Worm (Caenorhabditis elegans) whole organism, mixed stage, embryonic: ENCODE measurements around the gene slc-25A29.

Source experiments
- M03D4.4 ChIP-seq: sonication (generic microtip); optimal IDR thresholded peaks from 2 replicates; lab custom pipeline; 2017; ENCODE audit warnings: mild to moderate bottlenecking, missing genetic modification characterization, missing compliant biosample characterization
- bed-3 ChIP-seq: fragments of 200-800 bp; sonication (Bioruptor generic); optimal IDR thresholded peaks from 3 replicates; lab custom pipeline; 2018; ENCODE audit warnings: mild to moderate bottlenecking, missing genetic modification characterization, moderate library complexity, missing compliant biosample characterization
- ceh-39 ChIP-seq: fragments of 150-350 bp; optimal IDR thresholded peaks from 2 replicates; lab custom pipeline; 2014; ENCODE audit warnings: missing biosample characterization, missing genetic modification characterization
- ceh-83 ChIP-seq: fragments of 200-800 bp; sonication (Bioruptor generic); optimal IDR thresholded peaks from 2 replicates; lab custom pipeline; 2018; ENCODE audit warnings: mild to moderate bottlenecking, missing genetic modification characterization, missing compliant biosample characterization
- ces-1 ChIP-seq: fragments of 150-350 bp; optimal IDR thresholded peaks from 2 replicates; lab custom pipeline; 2014; ENCODE audit warnings: missing biosample characterization, missing genetic modification reagents, missing genetic modification characterization
- cnd-1 ChIP-seq: fragments of 200-800 bp; sonication (Bioruptor generic); optimal IDR thresholded peaks from 2 replicates; lab custom pipeline; 2018; ENCODE audit warnings: mild to moderate bottlenecking, missing genetic modification characterization, missing compliant biosample characterization
- drap-1 ChIP-seq: fragments of 200-800 bp; sonication (Bioruptor generic); optimal IDR thresholded peaks from 3 replicates; lab custom pipeline; 2018; ENCODE audit warnings: mild to moderate bottlenecking, missing genetic modification characterization, missing compliant biosample characterization
- elt-1 ChIP-seq: sonication (generic microtip); optimal IDR thresholded peaks from 2 replicates; lab custom pipeline; 2017; ENCODE audit warnings: missing genetic modification characterization, mild to moderate bottlenecking, missing compliant biosample characterization, antibody characterized with exemption, moderate library complexity, borderline replicate concordance; ENCODE audit not compliant: insufficient read depth
- elt-3 ChIP-seq: fragments of 150-350 bp; optimal IDR thresholded peaks from 2 replicates; lab custom pipeline; 2014; ENCODE audit warnings: missing biosample characterization, missing genetic modification characterization
- flh-1 ChIP-seq: fragments of 200-800 bp; sonication (Bioruptor generic); optimal IDR thresholded peaks from 2 replicates; lab custom pipeline; 2018; ENCODE audit warnings: mild to moderate bottlenecking, missing genetic modification characterization, moderate library complexity, missing compliant biosample characterization
- hlh-1 ChIP-seq: fragments of 150-350 bp; optimal IDR thresholded peaks from 2 replicates; lab custom pipeline; 2014; ENCODE audit warnings: missing biosample characterization, missing genetic modification reagents, missing genetic modification characterization
- lin-32 ChIP-seq: fragments of 200-800 bp; sonication (Bioruptor generic); optimal IDR thresholded peaks from 2 replicates; lab custom pipeline; 2018; ENCODE audit warnings: mild to moderate bottlenecking, missing genetic modification characterization, missing compliant biosample characterization
- lsy-2 ChIP-seq: fragments of 150-350 bp; optimal IDR thresholded peaks from 2 replicates; lab custom pipeline; 2014; ENCODE audit warnings: missing biosample characterization, missing genetic modification characterization
- mab-5 ChIP-seq: fragments of 150-350 bp; optimal IDR thresholded peaks from 2 replicates; lab custom pipeline; 2014; ENCODE audit warnings: missing biosample characterization, missing genetic modification characterization
- mep-1 ChIP-seq: fragments of 150-350 bp; optimal IDR thresholded peaks from 2 replicates; lab custom pipeline; 2017; ENCODE audit warnings: missing biosample characterization, missing genetic modification reagents, missing genetic modification characterization, inconsistent platforms
- mls-2 ChIP-seq: sonication (generic microtip); optimal IDR thresholded peaks from 2 replicates; lab custom pipeline; 2016; ENCODE audit warnings: mild to moderate bottlenecking, missing genetic modification characterization, moderate library complexity, missing compliant biosample characterization
- nhr-12 ChIP-seq: fragments of 150-350 bp; optimal IDR thresholded peaks from 2 replicates; lab custom pipeline; 2014; ENCODE audit warnings: missing biosample characterization, missing genetic modification characterization
- nhr-237 ChIP-seq: fragments of 150-350 bp; optimal IDR thresholded peaks from 2 replicates; lab custom pipeline; 2014; ENCODE audit warnings: missing biosample characterization, missing genetic modification characterization
- nhr-28 ChIP-seq: fragments of 150-350 bp; optimal IDR thresholded peaks from 2 replicates; lab custom pipeline; 2014; ENCODE audit warnings: missing biosample characterization, missing genetic modification characterization
- nhr-76 ChIP-seq: sonication (generic microtip); optimal IDR thresholded peaks from 2 replicates; lab custom pipeline; 2017; ENCODE audit warnings: missing biosample characterization, missing genetic modification characterization
- pha-4 ChIP-seq: fragments of 150-350 bp; optimal IDR thresholded peaks from 2 replicates; lab custom pipeline; 2018; ENCODE audit warnings: missing biosample characterization, missing genetic modification reagents, missing genetic modification characterization
- sem-2 ChIP-seq: fragments of 200-800 bp; sonication (Bioruptor generic); optimal IDR thresholded peaks from 2 replicates; lab custom pipeline; 2018; ENCODE audit warnings: mild to moderate bottlenecking, missing genetic modification characterization, missing compliant biosample characterization
- sptf-1 ChIP-seq: sonication (generic microtip); optimal IDR thresholded peaks from 2 replicates; lab custom pipeline; 2017; ENCODE audit warnings: mild to moderate bottlenecking, missing genetic modification characterization, moderate library complexity, missing compliant biosample characterization
- tbx-8 ChIP-seq: fragments of 200-800 bp; sonication (Bioruptor generic); optimal IDR thresholded peaks from 2 replicates; lab custom pipeline; 2018; ENCODE audit warnings: mild to moderate bottlenecking, missing genetic modification characterization, moderate library complexity, missing compliant biosample characterization
- unc-120 ChIP-seq: sonication (generic microtip); optimal IDR thresholded peaks from 2 replicates; lab custom pipeline; 2017; ENCODE audit warnings: missing genetic modification characterization, missing compliant biosample characterization; ENCODE audit not compliant: poor library complexity, severe bottlenecking
- unc-39 ChIP-seq: fragments of 150-350 bp; optimal IDR thresholded peaks from 2 replicates; lab custom pipeline; 2014; ENCODE audit warnings: missing biosample characterization, missing genetic modification characterization
- ztf-11 ChIP-seq: fragments of 150-350 bp; optimal IDR thresholded peaks from 2 replicates; lab custom pipeline; 2014; ENCODE audit warnings: missing biosample characterization, missing genetic modification characterization

Gene slc-25A29

ce11 chrV:14640071-14640470 is 17.9 kb downstream of the slc-25A29 start, which contains the start of gene F43D2.7:
F43D2.7 (minus strand) TSS chrV:14640171.
- TF ChIP-seq M03D4.4 (tag; lab: Kevin White, UChicago) (no peak), lin-32 (no peak), nhr-12 (tag; lab: Kevin White, UChicago) (no peak), flh-1 (GFP tag; lab: Kevin White, UChicago) (no peak), mep-1 (tag; lab: Kevin White, UChicago) (no peak), ztf-11 (tag; lab: Kevin White, UChicago) (no peak), nhr-76 (tag; lab: Kevin White, UChicago) (no peak), unc-120 (no peak), ceh-83 (GFP tag; lab: Kevin White, UChicago) (no peak), mls-2 (tag; lab: Kevin White, UChicago) (no peak), unc-39 (tag; lab: Kevin White, UChicago) (no peak), ces-1 (GFP tag; lab: Kevin White, UChicago) (no peak), sptf-1 (tag; lab: Kevin White, UChicago) (no peak), pha-4 (tag; lab: Kevin White, UChicago) (no peak), nhr-237 (tag; lab: Kevin White, UChicago) (no peak), elt-1 (tag; lab: Kevin White, UChicago) (no peak), ceh-39 (tag; lab: Kevin White, UChicago) (no peak), elt-3 (tag; lab: Kevin White, UChicago) (no peak), lsy-2 (tag; lab: Kevin White, UChicago) (no peak)

DNA sequence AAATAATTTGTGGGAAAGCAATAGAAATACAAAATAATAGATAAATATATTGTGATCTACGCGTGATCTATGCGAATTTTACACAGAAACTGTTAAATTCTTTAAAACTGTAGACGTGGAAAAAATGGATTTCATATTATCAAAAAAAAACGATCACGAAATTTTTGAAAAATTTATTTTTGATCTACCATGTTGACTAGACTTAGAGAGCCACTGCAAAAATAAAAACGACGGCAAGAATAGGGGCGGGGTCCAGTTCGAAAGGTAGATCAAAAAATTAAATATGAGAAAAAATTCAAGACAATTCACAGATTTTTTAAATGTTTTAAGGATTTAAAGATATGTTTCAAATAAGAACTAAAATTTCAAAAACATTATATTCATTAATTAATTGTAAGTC is 19.9 kb downstream of the slc-25A29 start:
- no peak for TF ChIP-seq hlh-1 (tag; lab: Kevin White, UChicago)
- TF ChIP-seq ceh-83 (GFP tag; lab: Kevin White, UChicago), result no peak
- TF ChIP-seq mls-2 (tag; lab: Kevin White, UChicago), result no peak
- TF ChIP-seq bed-3 (GFP tag; lab: Kevin White, UChicago), result no peak
- no peak for TF ChIP-seq nhr-76 (tag; lab: Kevin White, UChicago)
- no peak for TF ChIP-seq pha-4 (tag; lab: Kevin White, UChicago)
- no peak for TF ChIP-seq ztf-11 (tag; lab: Kevin White, UChicago)
- no peak for TF ChIP-seq drap-1

ce11 chrV:14635119-14635518 is 22.9 kb downstream of the slc-25A29 start, which contains the start of gene F43D2.6:
F43D2.6 (minus strand) TSS chrV:14635180.
- TF ChIP-seq elt-3 (tag; lab: Kevin White, UChicago) (no peak), ceh-39 (tag; lab: Kevin White, UChicago) (no peak), sem-2 (GFP tag; lab: Kevin White, UChicago) (no peak), hlh-1 (tag; lab: Kevin White, UChicago) (no peak), lin-32 (no peak), cnd-1 (tag; lab: Kevin White, UChicago) (no peak), mab-5 (tag; lab: Kevin White, UChicago) (no peak), drap-1 (no peak), ces-1 (GFP tag; lab: Kevin White, UChicago) (no peak), ceh-83 (GFP tag; lab: Kevin White, UChicago) (no peak), mls-2 (tag; lab: Kevin White, UChicago) (no peak), tbx-8 (GFP tag; lab: Kevin White, UChicago) (no peak), mep-1 (tag; lab: Kevin White, UChicago) (no peak)

- TF ChIP-seq ztf-11 (tag; lab: Kevin White, UChicago) (no peak), ces-1 (GFP tag; lab: Kevin White, UChicago) (no peak), nhr-237 (tag; lab: Kevin White, UChicago) (no peak), sptf-1 (tag; lab: Kevin White, UChicago) (no peak), mep-1 (tag; lab: Kevin White, UChicago) (no peak), bed-3 (GFP tag; lab: Kevin White, UChicago) (no peak), mls-2 (tag; lab: Kevin White, UChicago) (no peak), sem-2 (GFP tag; lab: Kevin White, UChicago) (no peak), mab-5 (tag; lab: Kevin White, UChicago) (no peak)
These were observed 24.7 kb downstream of the slc-25A29 start for ce11 chrV:14633319-14633718.

ce11 chrV:14631588-14631987 is 26.4 kb downstream of the slc-25A29 start, which contains the start of gene F43D2.3:
F43D2.3 (plus strand) TSS chrV:14631888.
- no peak for TF ChIP-seq tbx-8 (GFP tag; lab: Kevin White, UChicago)
- no peak for TF ChIP-seq nhr-12 (tag; lab: Kevin White, UChicago)
- no peak for TF ChIP-seq hlh-1 (tag; lab: Kevin White, UChicago)
- no peak for TF ChIP-seq nhr-28
- TF ChIP-seq nhr-237 (tag; lab: Kevin White, UChicago), result no peak
- no peak for TF ChIP-seq mls-2 (tag; lab: Kevin White, UChicago)
- no peak for TF ChIP-seq unc-39 (tag; lab: Kevin White, UChicago)
- TF ChIP-seq mab-5 (tag; lab: Kevin White, UChicago), result no peak
- no peak for TF ChIP-seq nhr-76 (tag; lab: Kevin White, UChicago)
- TF ChIP-seq flh-1 (GFP tag; lab: Kevin White, UChicago), result no peak
- TF ChIP-seq ceh-83 (GFP tag; lab: Kevin White, UChicago), result no peak
